Worm (Caenorhabditis elegans): ENCODE measurements around the gene Y73B3A.4.

ce11 chrX:117080-117479 lies 12.5 kb upstream of the Y73B3A.4 start, which contains the start of gene fbxa-222:
- TF ChIP-seq blmp-1 (tag; optimal IDR thresholded peaks at IDR 0.05; ENCODE audit: insufficient read depth), result no peak
- no peak for TF ChIP-seq fos-1 (tag; optimal IDR thresholded peaks at IDR 0.05)
- no peak for TF ChIP-seq alr-1 (tag; optimal IDR thresholded peaks at IDR 0.05)
- TF ChIP-seq nhr-10 (tag; optimal IDR thresholded peaks at IDR 0.05), result no peak

All from whole organism, L2 larva.